Fruit fly (Drosophila melanogaster) whole organism, adult: ENCODE results near the gene SMC1.

Source experiments
- CG7101 ChIP-seq: fragments of 200-800 bp; sonication (Bioruptor generic); optimal IDR thresholded peaks from 2 replicates; lab custom pipeline; 2018; ENCODE audit warnings: missing biosample characterization, mild to moderate bottlenecking, missing genetic modification characterization, moderate library complexity
- Hr96 ChIP-seq: fragments of 200-800 bp; sonication (Bioruptor generic); optimal IDR thresholded peaks from 2 replicates; lab custom pipeline; 2016; ENCODE audit warnings: missing biosample characterization, missing genetic modification characterization
- Mnt ChIP-seq: fragments of 200-800 bp; sonication (Bioruptor generic); optimal IDR thresholded peaks from 2 replicates; lab custom pipeline; 2016; ENCODE audit warnings: missing biosample characterization, mild to moderate bottlenecking, missing genetic modification characterization
- kay ChIP-seq: fragments of 200-800 bp; sonication (Bioruptor generic); peaks from one replicate; lab custom pipeline; 2016; ENCODE audit warnings: missing biosample characterization, missing genetic modification characterization, borderline replicate concordance
- ovo ChIP-seq: fragments of 200-800 bp; sonication (Bioruptor generic); optimal IDR thresholded peaks from 2 replicates; lab custom pipeline; 2016; ENCODE audit warnings: missing biosample characterization, missing genetic modification characterization
- tj ChIP-seq: fragments of 200-800 bp; sonication (Bioruptor generic); optimal IDR thresholded peaks from 3 replicates; lab custom pipeline; 2017; ENCODE audit warnings: missing biosample characterization, mild to moderate bottlenecking, missing genetic modification characterization, moderate library complexity

DNA sequence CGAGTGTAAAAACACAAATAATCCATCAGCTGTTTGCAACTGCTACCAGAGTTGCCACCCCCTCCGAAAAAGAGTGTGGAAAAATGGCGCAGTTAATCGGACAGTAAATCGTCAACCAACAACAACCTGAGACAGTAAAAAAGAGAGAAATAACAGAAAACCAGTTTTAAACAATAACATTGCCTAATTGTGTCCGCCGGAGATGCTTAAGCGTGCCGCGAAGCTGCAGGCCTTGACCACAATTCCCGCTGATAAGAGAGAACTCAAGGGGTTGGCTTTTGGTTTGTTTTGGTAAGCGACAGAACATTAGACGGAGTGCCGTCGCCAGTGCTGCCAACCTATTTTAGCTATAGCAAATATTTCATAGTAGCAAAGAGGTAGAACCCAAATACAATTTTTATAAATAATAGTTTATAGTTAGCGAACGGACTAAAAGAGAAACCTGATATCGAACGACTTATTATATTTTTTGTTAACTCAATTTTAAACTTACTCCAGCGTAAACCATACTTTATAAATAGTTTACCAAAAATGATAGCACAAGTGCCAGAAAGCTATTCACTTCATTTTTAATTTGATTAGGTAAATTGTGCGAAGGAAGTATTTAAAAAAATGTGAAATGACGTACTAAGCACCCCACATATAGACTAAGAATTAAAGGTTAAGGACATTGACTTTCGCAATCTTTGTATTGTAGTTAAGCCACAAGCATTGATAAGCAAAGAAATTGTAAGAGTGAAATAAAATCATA lies 7.2 kb upstream of the SMC1 start, which contains the start of the genes Atg6 and Pisd:
- peak; percentile 8 for TF ChIP-seq CG7101 (tag; lab: Kevin White, UChicago)
- peak; percentile 34 for TF ChIP-seq tj (GFP tag; lab: Kevin White, UChicago)
- TF ChIP-seq Mnt (GFP tag; lab: Kevin White, UChicago), result peak; percentile 62
- peak; percentile 24 for TF ChIP-seq ovo (GFP tag; lab: Kevin White, UChicago)
- peak; percentile 57 for TF ChIP-seq Hr96
- TF ChIP-seq kay (GFP tag; lab: Kevin White, UChicago), result no peak
